Worm (Caenorhabditis elegans) whole organism, young adult: ENCODE data around the gene F28H6.6.

Source experiments
- B0261.1 ChIP-seq: sonication (generic microtip); optimal IDR thresholded peaks from 2 replicates; lab custom pipeline; 2016; ENCODE audit warnings: mild to moderate bottlenecking, missing genetic modification characterization, moderate library complexity, missing compliant biosample characterization
- D2030.7 ChIP-seq: fragments of 200-800 bp; sonication (Bioruptor generic); IDR thresholded peaks from 2 replicates; pipeline ENCODE4 v1.3.6; 2022; ENCODE audit warnings: missing genetic modification reagents, missing genetic modification characterization, missing compliant biosample characterization
- F10E7.11 ChIP-seq: sonication (generic microtip); optimal IDR thresholded peaks from 2 replicates; lab custom pipeline; 2017; ENCODE audit warnings: mild to moderate bottlenecking, missing genetic modification characterization, moderate library complexity, missing compliant biosample characterization
- F37B4.10 ChIP-seq: fragments of 200-800 bp; sonication (Bioruptor generic); IDR thresholded peaks from 2 replicates; pipeline ENCODE4 v1.3.6; 2022; ENCODE audit warnings: missing genetic modification characterization, missing compliant biosample characterization
- F49E8.2 ChIP-seq: sonication (generic microtip); optimal IDR thresholded peaks from 3 replicates; lab custom pipeline; 2017; ENCODE audit warnings: missing genetic modification characterization, mild to moderate bottlenecking, missing compliant biosample characterization, antibody characterized with exemption, moderate library complexity; ENCODE audit not compliant: insufficient read depth
- F57A8.1 ChIP-seq: fragments of 200-800 bp; sonication (Bioruptor generic); optimal IDR thresholded peaks from 2 replicates; lab custom pipeline; 2018; ENCODE audit warnings: mild to moderate bottlenecking, missing genetic modification characterization, moderate library complexity, missing compliant biosample characterization
- T26A5.8 ChIP-seq: sonication (generic microtip); optimal IDR thresholded peaks from 2 replicates; lab custom pipeline; 2016; ENCODE audit warnings: missing genetic modification characterization, missing compliant biosample characterization
- Y53F4B.3 ChIP-seq: fragments of 200-800 bp; sonication (Bioruptor generic); IDR thresholded peaks from 2 replicates; pipeline ENCODE4 v1.3.6; 2022; ENCODE audit warnings: missing genetic modification reagents, missing genetic modification characterization, missing compliant biosample characterization
- Y53G8AR.9 ChIP-seq: fragments of 200-800 bp; sonication (Bioruptor generic); conservative IDR thresholded peaks from 2 replicates; pipeline ENCODE4 v1.3.6; 2022; ENCODE audit warnings: missing genetic modification reagents, missing genetic modification characterization, missing compliant biosample characterization
- Y56A3A.18 ChIP-seq: fragments of 200-800 bp; sonication (Bioruptor generic); IDR thresholded peaks from 2 replicates; pipeline ENCODE4 v1.3.6; 2022; ENCODE audit warnings: missing genetic modification reagents, missing genetic modification characterization, missing compliant biosample characterization
- ZK185.1 ChIP-seq: sonication (generic microtip); optimal IDR thresholded peaks from 2 replicates; lab custom pipeline; 2016; ENCODE audit warnings: mild to moderate bottlenecking, missing genetic modification characterization, missing compliant biosample characterization; ENCODE audit not compliant: poor library complexity, severe bottlenecking
- aptf-2 ChIP-seq: fragments of 200-800 bp; sonication (Bioruptor generic); conservative IDR thresholded peaks from 2 replicates; pipeline ENCODE4 v1.3.6; 2022; ENCODE audit warnings: missing genetic modification reagents, missing genetic modification characterization, missing compliant biosample characterization
- athp-1 ChIP-seq: sonication (generic microtip); optimal IDR thresholded peaks from 2 replicates; lab custom pipeline; 2017; ENCODE audit warnings: mild to moderate bottlenecking, missing genetic modification characterization, missing compliant biosample characterization
- attf-6 ChIP-seq: fragments of 200-800 bp; sonication (Bioruptor generic); IDR thresholded peaks from 2 replicates; pipeline ENCODE4 v1.3.6; 2022; ENCODE audit warnings: missing genetic modification reagents, missing genetic modification characterization, missing compliant biosample characterization
- cebp-1 ChIP-seq, 2 experiments: fragments of 200-800 bp in 1 of 2; sonication (Bioruptor generic) in 1 of 2; sonication (generic microtip) in 1 of 2; IDR thresholded peaks in 1 of 2; optimal IDR thresholded peaks in 1 of 2; 2 replicates each; pipeline versions ENCODE4 v1.3.6 to Lab custom; 2017 to 2022; ENCODE audit warnings: missing compliant biosample characterization in 2 of 2, missing genetic modification characterization in 2 of 2, mild to moderate bottlenecking in 1 of 2, missing genetic modification reagents in 1 of 2, moderate library complexity in 1 of 2
- dox-1 ChIP-seq: fragments of 200-800 bp; sonication (Bioruptor generic); IDR thresholded peaks from 2 replicates; pipeline ENCODE4 v1.3.6; 2022; ENCODE audit warnings: missing genetic modification reagents, missing genetic modification characterization, missing compliant biosample characterization
- dpff-1 ChIP-seq: sonication (generic microtip); optimal IDR thresholded peaks from 2 replicates; lab custom pipeline; 2017; ENCODE audit warnings: mild to moderate bottlenecking, missing genetic modification characterization, missing compliant biosample characterization
- efl-1 ChIP-seq: fragments of 150-350 bp; optimal IDR thresholded peaks from 2 replicates; lab custom pipeline; 2014; ENCODE audit warnings: missing biosample characterization, missing genetic modification reagents, missing genetic modification characterization
- egl-18 ChIP-seq: fragments of 200-800 bp; sonication (Bioruptor generic); IDR thresholded peaks from 2 replicates; pipeline ENCODE4 v1.3.6; 2022; ENCODE audit warnings: missing genetic modification reagents, missing genetic modification characterization, missing compliant biosample characterization
- egrh-3 ChIP-seq: fragments of 200-800 bp; sonication (Bioruptor generic); IDR thresholded peaks from 2 replicates; pipeline ENCODE4 v1.3.6; 2022; ENCODE audit warnings: missing genetic modification reagents, missing genetic modification characterization, missing compliant biosample characterization
- ekl-4 ChIP-seq: fragments of 200-800 bp; sonication (Bioruptor generic); IDR thresholded peaks from 2 replicates; pipeline ENCODE4 v1.3.6; 2022; ENCODE audit warnings: missing genetic modification reagents, missing genetic modification characterization, missing compliant biosample characterization
- him-1 ChIP-seq: sonication (generic microtip); optimal IDR thresholded peaks from 2 replicates; lab custom pipeline; 2016; ENCODE audit warnings: missing genotype, missing genetic modification reagents, missing genetic modification characterization, missing compliant biosample characterization
- hmg-1.2 ChIP-seq: fragments of 200-800 bp; sonication (Bioruptor generic); IDR thresholded peaks from 2 replicates; pipeline ENCODE4 v1.3.6; 2022; ENCODE audit warnings: missing genetic modification reagents, missing genetic modification characterization, missing compliant biosample characterization
- lin-26 ChIP-seq: fragments of 200-800 bp; sonication (Bioruptor generic); IDR thresholded peaks from 2 replicates; pipeline ENCODE4 v1.3.6; 2022; ENCODE audit warnings: missing genetic modification reagents, missing genetic modification characterization, missing compliant biosample characterization
- lin-40 ChIP-seq: sonication (generic microtip); optimal IDR thresholded peaks from 2 replicates; lab custom pipeline; 2016; ENCODE audit warnings: missing genetic modification characterization, mild to moderate bottlenecking, missing compliant biosample characterization, missing genotype, missing genetic modification reagents
- lir-1 ChIP-seq: fragments of 200-800 bp; sonication (Bioruptor generic); conservative IDR thresholded peaks from 2 replicates; pipeline ENCODE4 v1.3.6; 2022; ENCODE audit warnings: missing genetic modification reagents, missing genetic modification characterization, missing compliant biosample characterization
- lsy-27 ChIP-seq: sonication (generic microtip); optimal IDR thresholded peaks from 2 replicates; lab custom pipeline; 2017; ENCODE audit warnings: missing genetic modification characterization, mild to moderate bottlenecking, missing compliant biosample characterization, antibody characterized with exemption, missing genotype, borderline replicate concordance; ENCODE audit not compliant: insufficient read depth
- madf-6 ChIP-seq: fragments of 200-800 bp; sonication (Bioruptor generic); IDR thresholded peaks from 2 replicates; pipeline ENCODE4 v1.3.6; 2022; ENCODE audit warnings: missing genetic modification reagents, missing genetic modification characterization, missing compliant biosample characterization
- mcd-1 ChIP-seq: fragments of 200-800 bp; sonication (Bioruptor generic); IDR thresholded peaks from 2 replicates; pipeline ENCODE4 v1.3.6; 2022; ENCODE audit warnings: missing genetic modification reagents, missing genetic modification characterization, missing compliant biosample characterization
- nfya-2 ChIP-seq: fragments of 200-800 bp; sonication (Bioruptor generic); IDR thresholded peaks from 2 replicates; pipeline ENCODE4 v1.3.6; 2022; ENCODE audit warnings: missing genetic modification reagents, missing genetic modification characterization, missing compliant biosample characterization
- nfyb-1 ChIP-seq: fragments of 200-800 bp; sonication (Bioruptor generic); IDR thresholded peaks from 2 replicates; pipeline ENCODE4 v1.3.6; 2022; ENCODE audit warnings: missing genetic modification reagents, missing genetic modification characterization, missing compliant biosample characterization
- nhr-27 ChIP-seq: fragments of 200-800 bp; sonication (Bioruptor generic); optimal IDR thresholded peaks from 2 replicates; lab custom pipeline; 2018; ENCODE audit warnings: mild to moderate bottlenecking, missing genetic modification characterization, moderate library complexity, missing compliant biosample characterization
- pbrm-1 ChIP-seq: fragments of 200-800 bp; sonication (Bioruptor generic); IDR thresholded peaks from 2 replicates; pipeline ENCODE4 v1.3.6; 2022; ENCODE audit warnings: missing genetic modification reagents, missing genetic modification characterization, missing compliant biosample characterization
- rpc-1 ChIP-seq, 2 experiments: fragments of 150-350 bp in 1 of 2; sonication (generic microtip) in 1 of 2; optimal IDR thresholded peaks; 2 replicates each; lab custom pipeline; 2014 to 2018; ENCODE audit warnings: missing biosample characterization in 1 of 2, missing genetic modification characterization in 1 of 2, missing genetic modification reagents in 1 of 2, missing genotype in 1 of 2
- sdz-38 ChIP-seq: sonication (generic microtip); optimal IDR thresholded peaks from 2 replicates; lab custom pipeline; 2016; ENCODE audit warnings: missing genotype, missing genetic modification characterization, missing compliant biosample characterization
- sea-2 ChIP-seq: fragments of 200-800 bp; sonication (Bioruptor generic); IDR thresholded peaks from 2 replicates; pipeline ENCODE4 v1.3.6; 2022; ENCODE audit warnings: missing genetic modification characterization, missing compliant biosample characterization
- snpc-1.3 ChIP-seq: sonication (generic microtip); optimal IDR thresholded peaks from 2 replicates; lab custom pipeline; 2017; ENCODE audit warnings: missing genetic modification characterization, mild to moderate bottlenecking, missing compliant biosample characterization, antibody characterized with exemption, moderate library complexity, missing genotype, missing genetic modification reagents; ENCODE audit not compliant: insufficient read depth
- snpc-3.4 ChIP-seq: sonication (generic microtip); optimal IDR thresholded peaks from 2 replicates; lab custom pipeline; 2017; ENCODE audit warnings: missing genetic modification characterization, mild to moderate bottlenecking, missing compliant biosample characterization, antibody characterized with exemption, moderate library complexity, missing genotype, missing genetic modification reagents
- snpc-4 ChIP-seq, 5 experiments: fragments of 150-350 bp in 1 of 5; sonication (generic microtip) in 4 of 5; optimal IDR thresholded peaks; 2 replicates each; lab custom pipeline; 2014 to 2018; ENCODE audit warnings: missing genetic modification characterization in 5 of 5, missing biosample characterization in 3 of 5, antibody characterized with exemption in 2 of 5, mild to moderate bottlenecking in 2 of 5, missing compliant biosample characterization in 2 of 5, missing genotype in 2 of 5, moderate library complexity in 2 of 5, missing genetic modification reagents in 1 of 5
- tbp1 ChIP-seq: fragments of 200-800 bp; sonication (Bioruptor generic); optimal IDR thresholded peaks from 2 replicates; lab custom pipeline; 2018; ENCODE audit warnings: mild to moderate bottlenecking, missing genetic modification characterization, missing compliant biosample characterization
- zfh-2 ChIP-seq: fragments of 200-800 bp; sonication (Bioruptor generic); conservative IDR thresholded peaks from 2 replicates; pipeline ENCODE4 v1.3.6; 2022; ENCODE audit warnings: missing genetic modification reagents, missing genetic modification characterization, missing compliant biosample characterization
- zim-3 ChIP-seq: sonication (generic microtip); optimal IDR thresholded peaks from 2 replicates; lab custom pipeline; 2017; ENCODE audit warnings: mild to moderate bottlenecking, missing genetic modification characterization, moderate library complexity, missing compliant biosample characterization
- ztf-3 ChIP-seq: fragments of 200-800 bp; sonication (Bioruptor generic); optimal IDR thresholded peaks from 2 replicates; lab custom pipeline; 2018; ENCODE audit warnings: mild to moderate bottlenecking, missing genetic modification characterization, missing compliant biosample characterization

Gene F28H6.6

DNA sequence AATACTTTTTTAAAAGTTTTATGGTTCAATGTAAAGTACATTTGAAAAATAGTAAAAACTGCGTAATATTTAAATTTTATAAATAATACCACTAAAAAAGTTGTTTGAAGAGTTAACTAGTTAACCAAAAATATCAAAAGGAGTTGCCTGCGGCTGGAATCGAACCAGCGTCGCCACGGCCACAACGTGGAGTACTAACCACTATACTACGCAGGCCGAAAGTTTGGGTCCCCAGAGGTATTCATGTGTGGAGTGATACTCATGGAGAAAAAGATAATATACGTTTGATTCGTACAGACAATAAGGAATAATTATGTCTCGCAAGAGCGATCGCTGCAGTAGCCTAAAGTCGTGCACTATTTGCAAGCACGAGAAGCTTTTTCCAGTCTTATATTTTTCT, 11.1 kb upstream of the F28H6.6 start:
- TF ChIP-seq B0261.1 (tag; lab: Kevin White, UChicago) (peak; percentile 70), dox-1 (GFP tag; lab: Robert Waterston, UW) (peak; percentile 58), hmg-1.2 (GFP tag; lab: Robert Waterston, UW) (peak; percentile 59), snpc-4 (GFP tag; optimal IDR thresholded peaks at IDR 0.05; lab: Kevin White, UChicago) (peak; percentile 1), snpc-4 (tag; optimal IDR thresholded peaks at IDR 0.05; lab: Kevin White, UChicago) (peak in 1 of 4 experiments; percentile 49), attf-6 (GFP tag; lab: Robert Waterston, UW) (0 out of 2 replicates have a peak, but pooled peaks have one; percentile 34), lin-26 (GFP tag; lab: Robert Waterston, UW) (peak; percentile 77), nfyb-1 (GFP tag; lab: Robert Waterston, UW) (peak; percentile 52; the same call in 1 of the 2 replicates), ekl-4 (0 out of 2 replicates have a peak, but pooled peaks have one; percentile 40), rpc-1 (optimal IDR thresholded peaks at IDR 0.05; lab: Kevin White, UChicago) (peak; percentile 47), rpc-1 (tag; optimal IDR thresholded peaks at IDR 0.05; lab: Kevin White, UChicago) (peak; percentile 67), tbp1 (peak; percentile 90), mcd-1 (GFP tag; lab: Robert Waterston, UW) (0 out of 2 replicates have a peak, but pooled peaks have one; percentile 16), pbrm-1 (GFP tag; lab: Robert Waterston, UW) (peak; percentile 90), madf-6 (GFP tag; lab: Robert Waterston, UW) (0 out of 2 replicates have a peak, but pooled peaks have one; percentile 29), egrh-3 (GFP tag; lab: Robert Waterston, UW) (0 out of 2 replicates have a peak, but pooled peaks have one; percentile 12), D2030.7 (GFP tag; lab: Robert Waterston, UW) (peak; percentile 88)

DNA sequence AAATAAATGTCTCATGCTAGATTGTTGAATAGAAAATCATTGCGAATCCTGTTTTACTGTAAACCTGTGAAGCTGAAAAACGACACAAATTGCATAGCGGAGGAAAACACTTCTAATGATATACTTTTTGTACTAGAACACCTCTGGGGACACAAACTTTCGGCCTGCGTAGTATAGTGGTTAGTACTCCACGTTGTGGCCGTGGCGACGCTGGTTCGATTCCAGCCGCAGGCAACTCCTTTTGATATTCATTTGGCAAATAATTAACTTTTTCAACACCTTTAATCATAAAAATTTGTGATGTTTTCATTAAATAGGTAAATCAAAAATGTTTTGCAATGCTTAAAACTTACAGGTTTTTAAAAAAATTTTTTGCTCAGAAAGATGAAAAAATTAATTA, 9.2 kb upstream of the F28H6.6 start:
- no peak for TF ChIP-seq dpff-1 (tag; lab: Kevin White, UChicago)
- no peak for TF ChIP-seq zim-3 (tag; lab: Kevin White, UChicago)
- no peak for TF ChIP-seq ztf-3 (GFP tag; lab: Kevin White, UChicago)
- TF ChIP-seq nhr-27: no peak
- 0 out of 2 replicates have a peak, but pooled peaks have one; percentile 64 for TF ChIP-seq Y56A3A.18 (GFP tag; lab: Robert Waterston, UW)
- no peak for TF ChIP-seq lin-40 (tag; lab: Kevin White, UChicago)
- TF ChIP-seq sdz-38 (tag; lab: Kevin White, UChicago): no peak
- TF ChIP-seq athp-1: no peak
- TF ChIP-seq nfya-2: no peak
- TF ChIP-seq cebp-1 (GFP tag; IDR thresholded peaks at IDR 0.05; lab: Robert Waterston, UW): no peak
- TF ChIP-seq cebp-1 (tag; optimal IDR thresholded peaks at IDR 0.05; lab: Kevin White, UChicago): no peak
- TF ChIP-seq efl-1: no peak
- peak; percentile 92 for TF ChIP-seq tbp1
- TF ChIP-seq T26A5.8 (tag; lab: Kevin White, UChicago): no peak
- TF ChIP-seq egl-18 (GFP tag; lab: Robert Waterston, UW): no peak
- no peak for TF ChIP-seq F37B4.10 (GFP tag; lab: Robert Waterston, UW)
- TF ChIP-seq rpc-1 (optimal IDR thresholded peaks at IDR 0.05; lab: Kevin White, UChicago): peak; percentile 81
- TF ChIP-seq rpc-1 (tag; optimal IDR thresholded peaks at IDR 0.05; lab: Kevin White, UChicago): peak; percentile 76
- peak; percentile 81 for TF ChIP-seq lin-26 (GFP tag; lab: Robert Waterston, UW)
- no peak for TF ChIP-seq zfh-2 (GFP tag; lab: Robert Waterston, UW)
- TF ChIP-seq Y53G8AR.9 (GFP tag; lab: Robert Waterston, UW): no peak
- TF ChIP-seq lsy-27 (tag; lab: Kevin White, UChicago): no peak
- TF ChIP-seq snpc-1.3 (tag; lab: Kevin White, UChicago): no peak
- TF ChIP-seq him-1 (tag; lab: Kevin White, UChicago): peak; percentile 60
- TF ChIP-seq Y53F4B.3: peak; percentile 44; the same call in 1 of the 2 replicates
- TF ChIP-seq pbrm-1 (GFP tag; lab: Robert Waterston, UW): peak; percentile 83
- peak; percentile 62 for TF ChIP-seq dox-1 (GFP tag; lab: Robert Waterston, UW)
- TF ChIP-seq D2030.7 (GFP tag; lab: Robert Waterston, UW): peak; percentile 90
- no peak for TF ChIP-seq F10E7.11 (tag; lab: Kevin White, UChicago)
- peak; percentile 7 for TF ChIP-seq snpc-3.4
- no peak for TF ChIP-seq aptf-2
- TF ChIP-seq sea-2: no peak
- no peak for TF ChIP-seq ZK185.1
- no peak for TF ChIP-seq lir-1 (GFP tag; lab: Robert Waterston, UW)
- TF ChIP-seq F49E8.2 (tag; lab: Kevin White, UChicago): no peak
- TF ChIP-seq F57A8.1 (GFP tag; lab: Kevin White, UChicago): no peak
